Fruit fly (Drosophila melanogaster): ENCODE measurements around the gene Arl1.
A peak's percentile ranks its signal among the peaks of the same experiment; 100 is the strongest.

The Arl1 gene

DNA sequence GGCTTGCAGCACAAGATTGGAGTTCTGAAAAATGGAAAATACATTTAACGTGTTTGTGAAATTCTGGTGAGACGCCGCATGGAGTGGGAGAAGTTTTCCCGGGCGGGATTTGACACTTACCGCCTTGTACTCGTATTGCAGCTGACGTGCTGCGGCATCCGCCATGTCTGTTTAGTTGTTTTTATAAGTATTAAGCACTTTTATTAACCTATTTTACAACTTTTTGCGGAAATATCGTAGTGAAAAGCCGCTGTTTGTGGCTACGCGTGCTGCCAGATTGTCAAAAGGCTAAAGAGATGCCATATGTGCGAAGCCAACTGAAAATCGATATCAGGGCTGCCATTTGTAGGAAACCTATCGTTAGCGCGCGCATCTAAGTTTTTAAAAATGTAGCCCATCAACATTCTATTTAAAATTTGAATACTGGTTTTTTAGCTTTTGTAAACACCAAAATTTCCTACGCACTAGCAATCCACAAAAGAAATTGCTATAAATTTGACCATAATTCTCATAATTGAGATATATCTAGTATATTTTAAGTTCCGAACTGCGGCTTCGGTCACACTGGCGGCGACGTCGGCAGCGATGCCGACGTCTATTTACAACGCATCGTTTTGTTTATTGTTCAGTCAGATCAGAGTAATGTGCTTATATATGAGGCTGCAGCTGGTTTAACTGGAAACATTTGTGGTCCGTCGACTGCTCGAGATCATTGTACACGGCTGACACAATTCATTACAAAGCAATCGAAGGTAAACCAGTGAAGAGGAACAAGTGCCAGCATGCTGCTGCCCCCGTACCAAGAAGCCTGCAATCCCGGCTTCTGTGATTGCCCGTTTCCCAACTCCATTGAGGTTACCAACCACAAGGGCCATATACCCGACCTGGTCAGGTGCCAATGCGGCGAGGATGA, 15.1 kb upstream of the Arl1 start, which contains the start of the genes Brr2 and CG10516 (continued):
- TF ChIP-seq inv (GFP tag; IDR thresholded peaks at IDR 0.05; ENCODE audit: partially characterized antibody) (no peak), CG13894 (tag; optimal IDR thresholded peaks at IDR 0.05) (no peak), CG31388 (GFP tag; optimal IDR thresholded peaks at IDR 0.05) (no peak), fru (optimal IDR thresholded peaks at IDR 0.05) (no peak), Deaf1 (tag; optimal IDR thresholded peaks at IDR 0.05) (no peak), CG7963 (GFP tag; IDR thresholded peaks at IDR 0.05; ENCODE audit: partially characterized antibody) (0 out of 3 replicates have a peak, but pooled peaks have one; percentile 45), gsb (GFP tag; IDR thresholded peaks at IDR 0.05) (no peak), CG18262 (tag; optimal IDR thresholded peaks at IDR 0.05) (no peak), CG13424 (tag; optimal IDR thresholded peaks at IDR 0.05) (peak; percentile 49), CG2889 (GFP tag; IDR thresholded peaks at IDR 0.05) (no peak), croc (GFP tag; conservative IDR thresholded peaks at IDR 0.05) (no peak), sim (GFP tag; IDR thresholded peaks at IDR 0.05) (no peak), salm (tag; optimal IDR thresholded peaks at IDR 0.05) (no peak), CG7271 (tag; optimal IDR thresholded peaks at IDR 0.05) (no peak), row (GFP tag; IDR thresholded peaks at IDR 0.05) (peak; percentile 46; the same call in 2 of the 3 replicates), so (GFP tag; IDR thresholded peaks at IDR 0.05) (no peak), CG17385 (GFP tag; optimal IDR thresholded peaks at IDR 0.05) (no peak), Elba2 (GFP tag; optimal IDR thresholded peaks at IDR 0.05) (no peak), nmo (GFP tag; optimal IDR thresholded peaks at IDR 0.05) (peak; percentile 74), amos (GFP tag; IDR thresholded peaks at IDR 0.05; ENCODE audit: partially characterized antibody) (0 out of 2 replicates have a peak, but pooled peaks have one; percentile 35), Mes4 (GFP tag; optimal IDR thresholded peaks at IDR 0.05) (no peak), Ets65A (GFP tag) (no peak), Nf-YB (GFP tag; optimal IDR thresholded peaks at IDR 0.05) (no peak), Ssrp (tag; optimal IDR thresholded peaks at IDR 0.05) (no peak), CG17612 (GFP tag; IDR thresholded peaks at IDR 0.05) (no peak), CG9817 (tag; optimal IDR thresholded peaks at IDR 0.05) (peak; percentile 31), shn (GFP tag; optimal IDR thresholded peaks at IDR 0.05) (no peak), CG7357 (GFP tag; IDR thresholded peaks at IDR 0.05) (no peak), CG7556 (GFP tag; optimal IDR thresholded peaks at IDR 0.05) (no peak), YL-1 (GFP tag; optimal IDR thresholded peaks at IDR 0.05) (peak; percentile 87), Hsf (GFP tag; optimal IDR thresholded peaks at IDR 0.05) (no peak), sisA (GFP tag; IDR thresholded peaks at IDR 0.05) (no peak), vnd (GFP tag; IDR thresholded peaks at IDR 0.05; ENCODE audit: partially characterized antibody) (no peak), corto (GFP tag; optimal IDR thresholded peaks at IDR 0.05) (no peak), CG6689 (GFP tag; IDR thresholded peaks at IDR 0.05) (no peak), CG13775 (GFP tag; optimal IDR thresholded peaks at IDR 0.05) (no peak), CG15601 (tag; optimal IDR thresholded peaks at IDR 0.05) (no peak), slp2 (GFP tag; optimal IDR thresholded peaks at IDR 0.05) (no peak), CG17186 (GFP tag; optimal IDR thresholded peaks at IDR 0.05) (peak; percentile 81), ranshi (GFP tag; IDR thresholded peaks at IDR 0.05) (no peak), CG2116 (GFP tag; optimal IDR thresholded peaks at IDR 0.05) (peak; percentile 78), CG3407 (GFP tag; optimal IDR thresholded peaks at IDR 0.05) (no peak), CG10366 (GFP tag; IDR thresholded peaks at IDR 0.05) (no peak), Sry-β (GFP tag; optimal IDR thresholded peaks at IDR 0.05) (no peak), ase (GFP tag; IDR thresholded peaks at IDR 0.05) (no peak), Med (GFP tag) (peak; percentile 86), Atf-2 (GFP tag; optimal IDR thresholded peaks at IDR 0.05) (no peak), bab2 (GFP tag; optimal IDR thresholded peaks at IDR 0.05) (peak; percentile 36), lab (GFP tag; optimal IDR thresholded peaks at IDR 0.05) (no peak)
